Worm (Caenorhabditis elegans) whole organism, mixed stage, embryonic: ENCODE data around the gene C05G5.7.

Experiments used
- ceh-39 ChIP-seq: fragments of 150-350 bp; optimal IDR thresholded peaks from 2 replicates; lab custom pipeline; 2014; ENCODE audit warnings: missing biosample characterization, missing genetic modification characterization
- ces-1 ChIP-seq: fragments of 150-350 bp; optimal IDR thresholded peaks from 2 replicates; lab custom pipeline; 2014; ENCODE audit warnings: missing biosample characterization, missing genetic modification reagents, missing genetic modification characterization
- elt-1 ChIP-seq: sonication (generic microtip); optimal IDR thresholded peaks from 2 replicates; lab custom pipeline; 2017; ENCODE audit warnings: missing genetic modification characterization, mild to moderate bottlenecking, missing compliant biosample characterization, antibody characterized with exemption, moderate library complexity, borderline replicate concordance; ENCODE audit not compliant: insufficient read depth
- lin-13 ChIP-seq: fragments of 150-350 bp; optimal IDR thresholded peaks from 2 replicates; lab custom pipeline; 2014; ENCODE audit warnings: missing biosample characterization, missing genetic modification characterization
- nhr-28 ChIP-seq: fragments of 150-350 bp; optimal IDR thresholded peaks from 2 replicates; lab custom pipeline; 2014; ENCODE audit warnings: missing biosample characterization, missing genetic modification characterization
- nhr-76 ChIP-seq: sonication (generic microtip); optimal IDR thresholded peaks from 2 replicates; lab custom pipeline; 2017; ENCODE audit warnings: missing biosample characterization, missing genetic modification characterization
- pha-4 ChIP-seq: fragments of 150-350 bp; optimal IDR thresholded peaks from 2 replicates; lab custom pipeline; 2018; ENCODE audit warnings: missing biosample characterization, missing genetic modification reagents, missing genetic modification characterization
- unc-39 ChIP-seq: fragments of 150-350 bp; optimal IDR thresholded peaks from 2 replicates; lab custom pipeline; 2014; ENCODE audit warnings: missing biosample characterization, missing genetic modification characterization
- ztf-11 ChIP-seq: fragments of 150-350 bp; optimal IDR thresholded peaks from 2 replicates; lab custom pipeline; 2014; ENCODE audit warnings: missing biosample characterization, missing genetic modification characterization

ce11 chrX:14761021-14761420, 17.4 kb upstream of the C05G5.7 start, which contains the start of gene C05G5.5:
- TF ChIP-seq pha-4: no peak
- TF ChIP-seq ztf-11: no peak
- no peak for TF ChIP-seq nhr-28 (tag; lab: Kevin White, UChicago)
- TF ChIP-seq ceh-39 (tag; lab: Kevin White, UChicago): no peak
- TF ChIP-seq elt-1 (tag; lab: Kevin White, UChicago): no peak
- no peak for TF ChIP-seq lin-13 (tag; lab: Kevin White, UChicago)
- no peak for TF ChIP-seq unc-39
- TF ChIP-seq nhr-76 (tag; lab: Kevin White, UChicago): no peak
- TF ChIP-seq ces-1 (GFP tag; lab: Kevin White, UChicago): no peak
